Worm (Caenorhabditis elegans): ENCODE measurements around the gene glt-3.

glt-3 gene

ce11 chrIV:10180133-10180749 lies 50.2 kb downstream of the glt-3 start, which contains the start of gene gta-1:
gta-1 (plus strand) TSS chrIV:10180660.
- peak; percentile 50 for TF ChIP-seq ama-1 (optimal IDR thresholded peaks at IDR 0.05)
- TF ChIP-seq ama-1 (GFP tag; optimal IDR thresholded peaks at IDR 0.05) = no peak
- no peak for TF ChIP-seq gei-17 (GFP tag; optimal IDR thresholded peaks at IDR 0.05)
- no peak for TF ChIP-seq cebp-1 (GFP tag; IDR thresholded peaks at IDR 0.05)
- peak; percentile 15 for TF ChIP-seq cebp-1 (tag; optimal IDR thresholded peaks at IDR 0.05)
